Worm (Caenorhabditis elegans) whole organism, L3 larva: ENCODE results near the gene C52D10.3.

Source experiments
- ZK546.5 ChIP-seq: sonication (generic microtip); optimal IDR thresholded peaks from 2 replicates; lab custom pipeline; 2017; ENCODE audit warnings: missing biosample characterization, missing genetic modification characterization
- ama-1 ChIP-seq: fragments of 150-350 bp; optimal IDR thresholded peaks from 2 replicates; lab custom pipeline; 2018
- ceh-16 ChIP-seq: sonication (generic microtip); optimal IDR thresholded peaks from 2 replicates; lab custom pipeline; 2017; ENCODE audit warnings: missing biosample characterization, missing genetic modification characterization
- ceh-82 ChIP-seq: fragments of 150-350 bp; optimal IDR thresholded peaks from 2 replicates; lab custom pipeline; 2014; ENCODE audit warnings: missing biosample characterization, missing genetic modification characterization
- daf-12 ChIP-seq: fragments of 150-350 bp; optimal IDR thresholded peaks from 2 replicates; lab custom pipeline; 2014; ENCODE audit warnings: missing biosample characterization, missing genetic modification reagents, missing genetic modification characterization
- egl-27 ChIP-seq: sonication (generic microtip); optimal IDR thresholded peaks from 4 replicates; lab custom pipeline; 2017; ENCODE audit warnings: missing biosample characterization, missing genetic modification reagents, missing genetic modification characterization
- egl-5 ChIP-seq: fragments of 150-350 bp; optimal IDR thresholded peaks from 2 replicates; lab custom pipeline; 2017; ENCODE audit warnings: missing biosample characterization, missing genetic modification reagents, missing genetic modification characterization, inconsistent platforms
- elt-1 ChIP-seq: fragments of 150-350 bp; optimal IDR thresholded peaks from 2 replicates; lab custom pipeline; 2014; ENCODE audit warnings: missing biosample characterization, missing genetic modification characterization
- elt-2 ChIP-seq: sonication (generic microtip); optimal IDR thresholded peaks from 2 replicates; lab custom pipeline; 2016; ENCODE audit warnings: missing genetic modification reagents, mild to moderate bottlenecking, missing genetic modification characterization, missing compliant biosample characterization
- eor-1 ChIP-seq, 2 experiments: fragments of 150-350 bp; optimal IDR thresholded peaks; 2 replicates each; lab custom pipeline; 2014 to 2018; ENCODE audit warnings: missing biosample characterization in 2 of 2, missing genetic modification characterization in 2 of 2
- fkh-10 ChIP-seq: sonication (generic microtip); optimal IDR thresholded peaks from 2 replicates; lab custom pipeline; 2017; ENCODE audit warnings: missing biosample characterization, missing genetic modification reagents, missing genetic modification characterization
- fkh-2 ChIP-seq: fragments of 150-350 bp; optimal IDR thresholded peaks from 2 replicates; lab custom pipeline; 2014; ENCODE audit warnings: missing biosample characterization, missing genetic modification reagents, missing genetic modification characterization
- fos-1 ChIP-seq: fragments of 150-350 bp; optimal IDR thresholded peaks from 2 replicates; lab custom pipeline; 2014; ENCODE audit warnings: missing biosample characterization, missing genetic modification characterization
- jun-1 ChIP-seq: fragments of 150-350 bp; optimal IDR thresholded peaks from 2 replicates; lab custom pipeline; 2014; ENCODE audit warnings: missing biosample characterization, missing genetic modification reagents, missing genetic modification characterization
- lin-15B ChIP-seq: fragments of 150-350 bp; optimal IDR thresholded peaks from 2 replicates; lab custom pipeline; 2014; ENCODE audit warnings: missing biosample characterization, missing genetic modification characterization
- lin-39 ChIP-seq: fragments of 150-350 bp; optimal IDR thresholded peaks from 2 replicates; lab custom pipeline; 2018; ENCODE audit warnings: missing biosample characterization, missing genetic modification reagents, missing genetic modification characterization
- lsy-12 ChIP-seq: sonication (generic microtip); optimal IDR thresholded peaks from 2 replicates; lab custom pipeline; 2016; ENCODE audit warnings: mild to moderate bottlenecking, missing genetic modification characterization, missing compliant biosample characterization
- mml-1 ChIP-seq: fragments of 150-350 bp; sonication (generic microtip); optimal IDR thresholded peaks from 3 replicates; lab custom pipeline; 2014; ENCODE audit warnings: missing biosample characterization, missing genetic modification characterization
- nhr-11 ChIP-seq: fragments of 150-350 bp; optimal IDR thresholded peaks from 2 replicates; lab custom pipeline; 2014; ENCODE audit warnings: missing biosample characterization, missing genetic modification characterization
- nhr-12 ChIP-seq: fragments of 150-350 bp; optimal IDR thresholded peaks from 2 replicates; lab custom pipeline; 2014; ENCODE audit warnings: missing biosample characterization, missing genetic modification characterization
- nhr-23 ChIP-seq: fragments of 150-350 bp; optimal IDR thresholded peaks from 2 replicates; lab custom pipeline; 2014; ENCODE audit warnings: missing biosample characterization, missing genetic modification reagents, missing genetic modification characterization
- nhr-237 ChIP-seq: fragments of 150-350 bp; optimal IDR thresholded peaks from 2 replicates; lab custom pipeline; 2014; ENCODE audit warnings: missing biosample characterization, missing genetic modification characterization
- nhr-25 ChIP-seq: sonication (generic microtip); optimal IDR thresholded peaks from 2 replicates; lab custom pipeline; 2017; ENCODE audit warnings: missing biosample characterization, missing genetic modification characterization
- nhr-28 ChIP-seq: fragments of 150-350 bp; optimal IDR thresholded peaks from 2 replicates; lab custom pipeline; 2014; ENCODE audit warnings: missing biosample characterization, missing genetic modification characterization
- nhr-43 ChIP-seq: sonication (generic microtip); optimal IDR thresholded peaks from 2 replicates; lab custom pipeline; 2016; ENCODE audit warnings: mild to moderate bottlenecking, missing genetic modification characterization, missing compliant biosample characterization; ENCODE audit not compliant: poor library complexity, severe bottlenecking
- nhr-67 ChIP-seq: fragments of 150-350 bp; optimal IDR thresholded peaks from 2 replicates; lab custom pipeline; 2014; ENCODE audit warnings: missing biosample characterization, missing genetic modification characterization
- nhr-76 ChIP-seq: fragments of 150-350 bp; sonication (generic microtip); optimal IDR thresholded peaks from 5 replicates; lab custom pipeline; 2014; ENCODE audit warnings: missing biosample characterization, missing genetic modification characterization
- pha-4 ChIP-seq: fragments of 150-350 bp; optimal IDR thresholded peaks from 2 replicates; lab custom pipeline; 2014; ENCODE audit warnings: missing biosample characterization, missing genetic modification reagents, missing genetic modification characterization
- pqm-1 ChIP-seq: fragments of 150-350 bp; optimal IDR thresholded peaks from 2 replicates; lab custom pipeline; 2017; ENCODE audit warnings: missing biosample characterization, missing genetic modification characterization, inconsistent platforms
- sea-2 ChIP-seq: fragments of 150-350 bp; sonication (generic microtip); optimal IDR thresholded peaks from 4 replicates; lab custom pipeline; 2014; ENCODE audit warnings: missing biosample characterization, missing genetic modification reagents, missing genetic modification characterization
- skn-1 ChIP-seq: fragments of 150-350 bp; optimal IDR thresholded peaks from 2 replicates; lab custom pipeline; 2014; ENCODE audit warnings: missing biosample characterization, missing genetic modification characterization
- snpc-4 ChIP-seq: fragments of 150-350 bp; optimal IDR thresholded peaks from 2 replicates; lab custom pipeline; 2014; ENCODE audit warnings: missing biosample characterization, missing genetic modification characterization
- tbx-2 ChIP-seq: sonication (generic microtip); optimal IDR thresholded peaks from 2 replicates; lab custom pipeline; 2016; ENCODE audit warnings: mild to moderate bottlenecking, missing genetic modification characterization, missing compliant biosample characterization
- unc-39 ChIP-seq: sonication (generic microtip); optimal IDR thresholded peaks from 4 replicates; lab custom pipeline; 2017; ENCODE audit warnings: missing biosample characterization, missing genetic modification characterization
- zag-1 ChIP-seq: fragments of 150-350 bp; optimal IDR thresholded peaks from 2 replicates; lab custom pipeline; 2014; ENCODE audit warnings: missing biosample characterization, missing genetic modification characterization
- ztf-4 ChIP-seq: fragments of 150-350 bp; optimal IDR thresholded peaks from 2 replicates; lab custom pipeline; 2014; ENCODE audit warnings: missing biosample characterization, missing genetic modification characterization

C52D10.3 gene

ce11 chrIV:17216048-17216447, 39.8 kb downstream of the C52D10.3 start, which contains the start of gene Y116A8B.1:
Gene Y116A8B.1, plus strand, starts transcription at chrIV:17216348.
- TF ChIP-seq nhr-12 (tag; lab: Kevin White, UChicago) (no peak), lin-15B (tag; lab: Kevin White, UChicago) (no peak), egl-27 (tag; lab: Kevin White, UChicago) (no peak), ztf-4 (no peak), daf-12 (tag; lab: Kevin White, UChicago) (no peak), nhr-67 (no peak), eor-1 (tag; optimal IDR thresholded peaks at IDR 0.05; lab: Kevin White, UChicago) (no peak), snpc-4 (tag; lab: Kevin White, UChicago) (no peak), nhr-23 (tag; lab: Kevin White, UChicago) (no peak), jun-1 (tag; lab: Kevin White, UChicago) (no peak), nhr-11 (tag; lab: Kevin White, UChicago) (no peak), fos-1 (tag; lab: Kevin White, UChicago) (no peak), nhr-28 (no peak), fkh-2 (tag; lab: Kevin White, UChicago) (no peak), ZK546.5 (tag; lab: Kevin White, UChicago) (no peak), sea-2 (GFP tag; lab: Kevin White, UChicago) (no peak), tbx-2 (tag; lab: Kevin White, UChicago) (no peak), ceh-16 (tag; lab: Kevin White, UChicago) (no peak), mml-1 (no peak), skn-1 (tag; lab: Kevin White, UChicago) (no peak)

ce11 chrIV:17223474-17223873, 47.2 kb downstream of the C52D10.3 start, which contains the start of gene Y116A8B.4:
Gene Y116A8B.4, plus strand, starts transcription at chrIV:17223774.
- TF ChIP-seq ceh-82 (tag; lab: Kevin White, UChicago) (no peak), ama-1 (lab: Kevin White, UChicago) (no peak), nhr-43 (no peak), egl-27 (tag; lab: Kevin White, UChicago) (no peak), snpc-4 (tag; lab: Kevin White, UChicago) (no peak), jun-1 (tag; lab: Kevin White, UChicago) (no peak), nhr-11 (tag; lab: Kevin White, UChicago) (no peak), unc-39 (no peak), ceh-16 (tag; lab: Kevin White, UChicago) (no peak), pha-4 (no peak), zag-1 (tag; lab: Kevin White, UChicago) (no peak), nhr-23 (tag; lab: Kevin White, UChicago) (no peak), pqm-1 (tag; lab: Kevin White, UChicago) (no peak), mml-1 (no peak), lsy-12 (tag; lab: Kevin White, UChicago) (no peak), eor-1 (tag; optimal IDR thresholded peaks at IDR 0.05; lab: Kevin White, UChicago) (no peak), nhr-237 (tag; lab: Kevin White, UChicago) (no peak), daf-12 (tag; lab: Kevin White, UChicago) (no peak)
- TF ChIP-seq, all 47 proteins: peak for 0

ce11 chrIV:17230958-17231357, 54.7 kb downstream of the C52D10.3 start, which contains the start of gene npr-32:
Gene npr-32, minus strand, starts transcription at chrIV:17231058.
- TF ChIP-seq egl-5 (tag; lab: Kevin White, UChicago), result no peak

- TF ChIP-seq snpc-4 (tag; lab: Kevin White, UChicago), result no peak
- no peak for TF ChIP-seq lin-39 (tag; lab: Kevin White, UChicago)
- TF ChIP-seq sea-2 (GFP tag; lab: Kevin White, UChicago), result no peak
- no peak for TF ChIP-seq nhr-76 (tag; lab: Kevin White, UChicago)
- TF ChIP-seq lin-15B (tag; lab: Kevin White, UChicago), result no peak
- TF ChIP-seq elt-1 (tag; lab: Kevin White, UChicago), result no peak
- TF ChIP-seq elt-2 (tag; lab: Kevin White, UChicago), result no peak
- no peak for TF ChIP-seq jun-1 (tag; lab: Kevin White, UChicago)
- no peak for TF ChIP-seq nhr-25 (tag; lab: Kevin White, UChicago)
- no peak for TF ChIP-seq fos-1 (tag; lab: Kevin White, UChicago)
- TF ChIP-seq nhr-11 (tag; lab: Kevin White, UChicago), result no peak
- TF ChIP-seq fkh-10, result no peak
- no peak for TF ChIP-seq pha-4
- TF ChIP-seq, all 47 proteins: peak for 0
Measured at ce11 chrIV:17232899-17233298, 56.6 kb downstream of the C52D10.3 start.
